Worm (Caenorhabditis elegans) whole organism, L4/young adult: ENCODE measurements around the gene C35D6.4.

ENCODE experiments used
- W03F9.2 ChIP-seq: fragments of 150-350 bp; optimal IDR thresholded peaks from 2 replicates; lab custom pipeline; 2014; ENCODE audit warnings: missing biosample characterization, missing genetic modification characterization
- dao-5 ChIP-seq: sonication (generic microtip); optimal IDR thresholded peaks from 2 replicates; lab custom pipeline; 2016; ENCODE audit warnings: missing genotype, missing genetic modification characterization, moderate library complexity, missing compliant biosample characterization
- him-1 ChIP-seq: sonication (generic microtip); optimal IDR thresholded peaks from 2 replicates; lab custom pipeline; 2016; ENCODE audit warnings: missing genotype, missing genetic modification reagents, missing genetic modification characterization, missing compliant biosample characterization

DNA sequence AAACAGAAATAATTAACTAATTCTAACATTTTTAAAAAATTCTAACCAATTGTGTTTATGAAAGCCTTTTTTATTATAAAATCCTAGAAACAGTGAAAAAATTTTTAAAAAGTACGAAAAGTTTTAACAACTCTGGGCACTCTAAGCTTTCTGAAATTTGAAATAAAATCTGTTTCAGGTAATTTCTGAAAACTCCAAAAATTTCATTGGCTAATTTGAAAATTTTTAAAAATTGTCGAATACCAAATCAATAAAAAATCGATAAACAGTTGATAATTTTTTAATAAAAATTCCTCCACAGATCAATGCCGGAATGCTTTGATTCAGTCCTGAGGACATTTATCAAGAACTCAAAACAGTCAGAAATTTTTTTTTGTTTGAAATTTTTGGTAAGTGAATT, 42.9 kb downstream of the C35D6.4 start, which contains the start of gene Y65A5A.24:
- TF ChIP-seq him-1 (tag; lab: Kevin White, UChicago) = no peak
- TF ChIP-seq W03F9.2 (tag; lab: Kevin White, UChicago) = no peak
- no peak for TF ChIP-seq dao-5 (tag; lab: Kevin White, UChicago)
